Fruit fly (Drosophila melanogaster) whole organism, embryonic: ENCODE results near the gene Alg7.

Source experiments
- CG8765 ChIP-seq: fragments of 200-800 bp; sonication (Bioruptor generic); IDR thresholded peaks from 2 replicates; pipeline ENCODE4 v1.3.6; 2022; ENCODE audit warnings: missing biosample characterization, missing genetic modification characterization
- CoRest ChIP-seq: fragments of 200-800 bp; sonication (Bioruptor generic); optimal IDR thresholded peaks from 3 replicates; lab custom pipeline; 2018; ENCODE audit warnings: missing biosample characterization, mild to moderate bottlenecking, missing genetic modification characterization, moderate library complexity

dm6 chr2L:13142803-13143202, 36.2 kb upstream of the Alg7 start, which contains the start of gene CG9928:
- no peak for TF ChIP-seq CG8765
- no peak for TF ChIP-seq CoRest
